In genomic region chrII:9346490-9346889, ce11 we compare ENCODE assay signal across 2 worm cellular contexts.
TF ChIP-seq lines count a peak whose summit lies in the region.

TSS of gene F42A8.1 (minus strand) at chrII:9346590.

TF ChIP-seq in whole organism, L1 larva, 84 proteins besides CTCF, POLR2A, EP300 and RAD21:
- TF ChIP-seq snpc-4 (tag; optimal IDR thresholded peaks at IDR 0.05; lab: Kevin White, UChicago), result no peak
- peak; percentile 57 for TF ChIP-seq blmp-1 (tag; optimal IDR thresholded peaks at IDR 0.05; lab: Kevin White, UChicago)
TF ChIP-seq in whole organism, L1 larva: peak in this region for 1.

TF ChIP-seq in whole organism, early embryonic, 17 proteins besides CTCF, POLR2A, EP300 and RAD21:
- no peak for TF ChIP-seq tra-4 (tag; optimal IDR thresholded peaks at IDR 0.05; lab: Kevin White, UChicago)
- no peak for TF ChIP-seq flt-1 (GFP tag; IDR thresholded peaks at IDR 0.05; lab: Robert Waterston, UW)
- no peak for TF ChIP-seq aly-1 (tag; optimal IDR thresholded peaks at IDR 0.05; lab: Kevin White, UChicago)
- no peak for TF ChIP-seq B0310.2 (tag; optimal IDR thresholded peaks at IDR 0.05; lab: Kevin White, UChicago)
- TF ChIP-seq sea-1 (GFP tag; conservative IDR thresholded peaks at IDR 0.05; lab: Robert Waterston, UW), result 0 out of 2 replicates have a peak, but pooled peaks have one; percentile 44
